Fruit fly (Drosophila melanogaster): ENCODE data around the gene Phae1.

DNA sequence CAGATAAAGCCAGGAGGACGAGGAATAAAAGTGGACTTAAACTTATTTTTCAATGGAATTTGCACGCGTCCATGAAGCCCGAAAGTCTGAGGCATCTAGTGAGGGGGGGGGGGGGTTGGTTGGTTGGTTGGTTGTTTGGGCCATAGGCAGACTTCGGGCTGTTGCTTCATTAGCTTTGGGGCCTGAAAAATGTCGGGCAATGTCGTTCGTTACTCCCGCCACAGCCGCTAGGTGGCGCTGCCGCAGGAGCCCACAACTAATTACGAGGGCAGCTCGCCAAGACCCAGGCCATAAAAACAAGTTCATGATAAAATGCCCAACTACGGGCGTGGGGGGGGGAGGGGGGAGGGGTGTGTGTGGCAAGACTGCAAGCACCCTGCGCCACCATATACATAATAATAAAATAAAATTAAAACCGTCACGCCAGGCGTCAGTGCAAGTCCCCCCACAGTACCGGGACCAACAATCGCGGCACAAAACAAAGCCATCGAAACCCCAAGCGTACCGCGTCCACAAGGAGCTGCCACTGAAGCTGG lies 31.0 kb upstream of the Phae1 start:
- TF ChIP-seq psq (optimal IDR thresholded peaks at IDR 0.05) (no peak), h (optimal IDR thresholded peaks at IDR 0.05) (no peak), insv (optimal IDR thresholded peaks at IDR 0.05) (no peak)

All from Kc167 (cell line).